Worm (Caenorhabditis elegans): ENCODE measurements around the gene C09E7.4.
"Not testable (repeated sequence)": the region's sequence is repeated elsewhere in the genome, so short reads cannot be mapped to it uniquely, and the experiment has no call there.

ce11 chrIII:6551187-6552058, 14.6 kb upstream of the C09E7.4 start, which contains the start of gene C09E7.7:
- not testable (repeated sequence) for TF ChIP-seq dao-5, W03F9.2 (tag; optimal IDR thresholded peaks at IDR 0.05)
- TF ChIP-seq him-1 (tag; optimal IDR thresholded peaks at IDR 0.05): peak; percentile 59

Measured in whole organism, L4/young adult.